Fruit fly (Drosophila melanogaster) whole organism: ENCODE results near the gene CG31300.

ENCODE experiments used
- CG8478 ChIP-seq: fragments of >200 bp; optimal IDR thresholded peaks from 2 replicates; lab custom pipeline; 2018; ENCODE audit warnings: inconsistent platforms
- EcR ChIP-seq, 2 experiments: fragments of >200 bp; optimal IDR thresholded peaks; 2 replicates each; lab custom pipeline; 2017; ENCODE audit warnings: missing biosample characterization in 2 of 2, missing genetic modification characterization in 2 of 2, missing genetic modification reagents in 2 of 2
- pan ChIP-seq: fragments of >200 bp; optimal IDR thresholded peaks from 2 replicates; lab custom pipeline; 2017
- usp ChIP-seq: fragments of >200 bp; optimal IDR thresholded peaks from 2 replicates; lab custom pipeline; 2017; ENCODE audit warnings: missing biosample characterization, missing genetic modification characterization, mixed read lengths

dm6 chr3R:25239880-25240279 is 43.5 kb upstream of the CG31300 start, which contains the start of gene to:
- TF ChIP-seq EcR (GFP tag; optimal IDR thresholded peaks at IDR 0.05; lab: Kevin White, UChicago) (no peak), CG8478 (no peak), usp (GFP tag; lab: Kevin White, UChicago) (no peak), pan (lab: Kevin White, UChicago) (no peak)
